Worm (Caenorhabditis elegans): ENCODE measurements around the gene lnkn-1.

The lnkn-1 gene

DNA sequence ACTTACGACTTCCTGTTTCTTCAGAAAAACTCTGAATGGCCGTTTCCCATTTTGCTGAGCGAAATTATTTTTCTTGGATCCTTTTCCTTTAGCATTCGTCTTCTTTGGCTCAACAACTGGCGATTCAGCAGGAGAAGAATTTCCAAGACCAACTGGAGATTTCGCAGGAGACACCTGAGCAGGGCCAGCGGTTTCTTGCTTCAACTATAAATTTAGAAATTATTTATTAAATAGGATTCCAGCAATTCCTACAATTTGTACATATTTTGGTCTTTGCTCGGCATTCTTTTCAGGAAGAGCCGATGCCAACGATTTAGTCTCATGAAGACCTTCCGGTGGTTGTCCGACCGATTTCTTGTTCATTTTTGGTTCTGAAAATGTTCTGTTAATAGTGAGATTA, 40.5 kb upstream of the lnkn-1 start, which contains the start of gene F44E2.8:
Gene F44E2.8, minus strand, starts transcription at position 371 of the 400 bp plus-strand sequence.
- TF ChIP-seq ceh-82 (tag; optimal IDR thresholded peaks at IDR 0.05) (no peak), nhr-77 (tag; optimal IDR thresholded peaks at IDR 0.05) (no peak), nhr-6 (tag; optimal IDR thresholded peaks at IDR 0.05) (no peak), sem-4 (tag; optimal IDR thresholded peaks at IDR 0.05) (no peak), gmeb-1 (tag; optimal IDR thresholded peaks at IDR 0.05) (no peak), ztf-1 (GFP tag; conservative IDR thresholded peaks at IDR 0.05) (no peak), elt-3 (tag; optimal IDR thresholded peaks at IDR 0.05) (no peak), nhr-21 (tag; optimal IDR thresholded peaks at IDR 0.05) (no peak), mab-5 (tag; optimal IDR thresholded peaks at IDR 0.05) (no peak), dmd-4 (tag; optimal IDR thresholded peaks at IDR 0.05) (no peak), Y55F3AM.14 (GFP tag; optimal IDR thresholded peaks at IDR 0.05) (no peak), ceh-16 (tag; optimal IDR thresholded peaks at IDR 0.05) (no peak), lin-11 (tag; optimal IDR thresholded peaks at IDR 0.05) (no peak), egl-27 (tag; optimal IDR thresholded peaks at IDR 0.05) (no peak), ama-1 (optimal IDR thresholded peaks at IDR 0.05) (no peak), ztf-11 (tag; optimal IDR thresholded peaks at IDR 0.05) (no peak), unc-39 (tag; optimal IDR thresholded peaks at IDR 0.05) (no peak), alr-1 (tag; optimal IDR thresholded peaks at IDR 0.05) (no peak)

DNA sequence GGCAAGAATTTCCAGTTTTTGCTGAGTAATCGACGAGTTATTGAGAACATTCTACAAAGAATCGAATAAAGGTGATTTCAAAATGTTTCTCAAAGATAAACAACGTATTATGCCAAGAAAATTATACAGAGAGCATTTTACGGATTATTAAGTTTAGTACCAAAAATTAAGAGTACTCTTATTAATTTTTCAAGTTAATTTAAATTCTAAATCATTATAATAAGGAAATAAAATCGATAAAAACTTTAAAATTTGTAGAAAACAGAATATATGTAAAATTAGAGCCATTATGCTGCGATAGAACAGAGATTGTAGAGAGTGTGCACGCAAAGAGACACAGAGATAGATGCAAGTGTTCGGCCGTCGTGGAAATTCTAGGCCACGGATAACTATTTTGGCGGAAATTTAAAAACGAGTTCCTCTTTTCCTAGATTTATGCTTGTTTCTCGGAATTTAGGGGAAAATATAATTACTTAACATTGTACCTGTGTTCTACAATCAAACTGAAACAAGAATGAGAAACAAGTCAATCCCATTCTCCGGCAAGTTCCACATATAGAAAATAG, 39.5 kb upstream of the lnkn-1 start, which contains the start of gene F44E2.9:
Gene F44E2.9, minus strand, starts transcription at position 51 of the 566 bp plus-strand sequence.
- TF ChIP-seq nhr-237 (tag; optimal IDR thresholded peaks at IDR 0.05) (no peak), nhr-129 (tag; optimal IDR thresholded peaks at IDR 0.05) (peak; percentile 54), sma-9 (GFP tag; optimal IDR thresholded peaks at IDR 0.05) (peak; percentile 70), sma-9 (tag; optimal IDR thresholded peaks at IDR 0.05) (no peak), skn-1 (tag; optimal IDR thresholded peaks at IDR 0.05) (peak; percentile 7), ztf-1 (GFP tag; conservative IDR thresholded peaks at IDR 0.05) (no peak), C34F6.9 (tag; optimal IDR thresholded peaks at IDR 0.05) (peak; percentile 87), lsy-2 (tag; optimal IDR thresholded peaks at IDR 0.05) (peak; percentile 45 to 84), nhr-77 (tag; optimal IDR thresholded peaks at IDR 0.05) (no peak), lin-11 (tag; optimal IDR thresholded peaks at IDR 0.05) (peak; percentile 31), nhr-6 (tag; optimal IDR thresholded peaks at IDR 0.05) (peak; percentile 8), fos-1 (tag; optimal IDR thresholded peaks at IDR 0.05) (peak; percentile 18), unc-55 (GFP tag; optimal IDR thresholded peaks at IDR 0.05) (peak; percentile 90), crh-2 (tag; optimal IDR thresholded peaks at IDR 0.05) (peak; percentile 50), gmeb-1 (tag; optimal IDR thresholded peaks at IDR 0.05) (peak; percentile 91), sma-3 (GFP tag; optimal IDR thresholded peaks at IDR 0.05) (peak; percentile 60)

DNA sequence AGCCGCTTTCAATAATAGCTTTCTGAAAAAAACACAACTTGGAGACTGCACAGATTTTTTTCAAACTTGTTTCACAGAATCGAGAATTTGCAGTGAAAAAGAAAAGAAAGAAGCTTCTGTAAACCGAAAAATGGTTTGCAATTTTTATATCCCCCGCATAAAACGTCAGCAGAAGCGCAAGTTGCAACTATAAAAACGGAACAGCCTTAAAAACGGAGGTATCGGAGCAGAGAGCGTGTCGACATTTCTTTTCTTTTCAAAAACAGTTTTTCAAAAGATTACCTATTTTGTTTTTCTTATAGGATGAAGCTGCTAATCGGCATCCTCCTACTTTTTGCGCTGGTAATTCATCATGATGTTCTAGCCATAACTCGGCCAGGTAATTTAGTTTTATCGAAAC, 38.1 kb upstream of the lnkn-1 start, which contains the start of gene plg-1:
Gene plg-1, plus strand, starts transcription at position 301 of the 400 bp plus-strand sequence.
- TF ChIP-seq crh-2 (tag; optimal IDR thresholded peaks at IDR 0.05): no peak
- no peak for TF ChIP-seq blmp-1 (tag; optimal IDR thresholded peaks at IDR 0.05; ENCODE audit: insufficient read depth)
- no peak for TF ChIP-seq ceh-16 (tag; optimal IDR thresholded peaks at IDR 0.05)
- no peak for TF ChIP-seq snpc-4 (tag; optimal IDR thresholded peaks at IDR 0.05)
- no peak for TF ChIP-seq lin-13 (GFP tag; optimal IDR thresholded peaks at IDR 0.05)
- no peak for TF ChIP-seq lin-39 (tag; optimal IDR thresholded peaks at IDR 0.05)
- TF ChIP-seq fos-1 (tag; optimal IDR thresholded peaks at IDR 0.05): no peak
- no peak for TF ChIP-seq mdl-1 (tag; optimal IDR thresholded peaks at IDR 0.05)
- no peak for TF ChIP-seq ama-1 (optimal IDR thresholded peaks at IDR 0.05)
- no peak for TF ChIP-seq nhr-23 (tag; optimal IDR thresholded peaks at IDR 0.05)
- TF ChIP-seq mbf-1 (tag; optimal IDR thresholded peaks at IDR 0.05): no peak
- no peak for TF ChIP-seq nhr-237 (tag; optimal IDR thresholded peaks at IDR 0.05)
- no peak for TF ChIP-seq zag-1 (tag; optimal IDR thresholded peaks at IDR 0.05)
- TF ChIP-seq dmd-4 (tag; optimal IDR thresholded peaks at IDR 0.05): no peak
- TF ChIP-seq C34F6.9 (tag; optimal IDR thresholded peaks at IDR 0.05): no peak
- TF ChIP-seq alr-1 (tag; optimal IDR thresholded peaks at IDR 0.05): no peak
- TF ChIP-seq nhr-77 (tag; optimal IDR thresholded peaks at IDR 0.05): no peak
- no peak for TF ChIP-seq nhr-12 (tag; optimal IDR thresholded peaks at IDR 0.05)

DNA sequence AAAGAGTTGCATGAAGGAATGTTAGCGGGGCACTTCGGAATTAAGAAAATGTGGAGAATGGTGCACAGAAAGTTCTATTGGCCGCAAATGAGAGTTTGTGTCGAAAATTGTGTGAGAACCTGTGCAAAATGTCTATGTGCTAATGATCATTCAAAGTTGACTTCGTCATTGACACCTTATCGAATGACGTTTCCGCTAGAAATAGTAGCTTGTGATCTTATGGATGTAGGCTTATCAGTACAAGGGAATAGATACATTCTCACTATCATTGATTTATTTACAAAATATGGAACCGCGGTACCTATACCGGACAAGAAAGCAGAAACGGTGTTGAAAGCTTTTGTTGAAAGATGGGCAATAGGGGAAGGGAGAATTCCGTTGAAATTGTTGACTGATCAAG, 31.5 kb upstream of the lnkn-1 start:
- TF ChIP-seq R02D3.7 (tag; optimal IDR thresholded peaks at IDR 0.05): no peak
- no peak for TF ChIP-seq elt-1 (tag; optimal IDR thresholded peaks at IDR 0.05)
- no peak for TF ChIP-seq sma-3 (GFP tag; optimal IDR thresholded peaks at IDR 0.05)
